Worm (Caenorhabditis elegans) whole organism, L4/young adult: Measurements from ENCODE around the gene C44F1.1.

ENCODE experiments used
- W03F9.2 ChIP-seq: fragments of 150-350 bp; optimal IDR thresholded peaks from 2 replicates; lab custom pipeline; 2014; ENCODE audit warnings: missing biosample characterization, missing genetic modification characterization
- dao-5 ChIP-seq: sonication (generic microtip); optimal IDR thresholded peaks from 2 replicates; lab custom pipeline; 2016; ENCODE audit warnings: missing genotype, missing genetic modification characterization, moderate library complexity, missing compliant biosample characterization
- him-1 ChIP-seq: sonication (generic microtip); optimal IDR thresholded peaks from 2 replicates; lab custom pipeline; 2016; ENCODE audit warnings: missing genotype, missing genetic modification reagents, missing genetic modification characterization, missing compliant biosample characterization

- no peak for TF ChIP-seq W03F9.2 (tag; lab: Kevin White, UChicago)
- TF ChIP-seq him-1 (tag; lab: Kevin White, UChicago): no peak
- TF ChIP-seq dao-5 (tag; lab: Kevin White, UChicago): no peak
These were observed 31.4 kb downstream of the C44F1.1 start, which contains the start of gene F34D10.3 for ce11 chrIII:3734007-3734406.
